Worm (Caenorhabditis elegans): Measurements from ENCODE around the gene srh-28.

ce11 chrV:6811863-6812262 is 36.3 kb upstream of the srh-28 start:
- TF ChIP-seq unc-62 (GFP tag; optimal IDR thresholded peaks at IDR 0.05) (no peak), lir-1 (GFP tag; conservative IDR thresholded peaks at IDR 0.05) (no peak), ama-1 (optimal IDR thresholded peaks at IDR 0.05) (no peak), ama-1 (GFP tag; optimal IDR thresholded peaks at IDR 0.05) (no peak), lin-54 (GFP tag; optimal IDR thresholded peaks at IDR 0.05) (no peak), ztf-26 (tag; optimal IDR thresholded peaks at IDR 0.05) (no peak), efl-1 (GFP tag; optimal IDR thresholded peaks at IDR 0.05) (no peak), mcd-1 (GFP tag; IDR thresholded peaks at IDR 0.05) (no peak)
